Fruit fly (Drosophila melanogaster) whole organism: ENCODE data around the gene Veneno.

Source experiments
- CG8478 ChIP-seq: fragments of >200 bp; optimal IDR thresholded peaks from 2 replicates; lab custom pipeline; 2018; ENCODE audit warnings: inconsistent platforms
- Dll ChIP-seq: fragments of >200 bp; optimal IDR thresholded peaks from 2 replicates; lab custom pipeline; 2017
- EcR ChIP-seq, 2 experiments: fragments of >200 bp; optimal IDR thresholded peaks; 2 replicates each; lab custom pipeline; 2017; ENCODE audit warnings: missing biosample characterization in 2 of 2, missing genetic modification characterization in 2 of 2, missing genetic modification reagents in 2 of 2
- pan ChIP-seq: fragments of >200 bp; optimal IDR thresholded peaks from 2 replicates; lab custom pipeline; 2017
- psq ChIP-seq: fragments of >200 bp; optimal IDR thresholded peaks from 2 replicates; lab custom pipeline; 2017
- usp ChIP-seq: fragments of >200 bp; optimal IDR thresholded peaks from 2 replicates; lab custom pipeline; 2017; ENCODE audit warnings: missing biosample characterization, missing genetic modification characterization, mixed read lengths

DNA sequence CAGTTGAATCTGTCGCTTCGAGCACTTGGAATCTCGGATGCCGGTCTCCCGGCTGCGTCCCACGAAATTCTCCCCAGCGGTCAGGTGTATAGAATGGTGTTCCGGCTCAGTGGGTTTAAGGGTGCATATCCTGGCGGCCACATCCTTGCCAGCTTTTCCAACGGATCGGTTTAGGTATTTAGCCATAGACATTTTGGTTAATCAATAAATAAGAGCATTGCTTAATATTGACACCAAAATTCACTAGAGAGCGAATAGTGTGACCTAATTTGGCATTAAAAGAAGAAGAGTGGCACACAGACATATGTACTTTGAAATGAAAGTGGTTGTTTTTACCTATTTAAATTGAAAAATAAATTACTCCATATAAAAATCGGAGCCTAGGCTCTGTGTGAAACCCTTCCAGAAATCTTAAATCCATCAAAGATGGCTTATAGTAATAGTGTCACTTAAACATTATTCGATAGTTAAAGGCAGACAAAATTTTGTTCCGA lies 19.1 kb downstream of the Veneno start, which contains the start of the genes PNKP and COX7AL:
- TF ChIP-seq usp = no peak
- TF ChIP-seq EcR (GFP tag; optimal IDR thresholded peaks at IDR 0.05; lab: Kevin White, UChicago) = no peak
- no peak for TF ChIP-seq pan
- no peak for TF ChIP-seq CG8478 (lab: Kevin White, UChicago)
- no peak for TF ChIP-seq psq
- no peak for TF ChIP-seq Dll (lab: Kevin White, UChicago)
